Worm (Caenorhabditis elegans): ENCODE data around the gene pfd-4.

DNA sequence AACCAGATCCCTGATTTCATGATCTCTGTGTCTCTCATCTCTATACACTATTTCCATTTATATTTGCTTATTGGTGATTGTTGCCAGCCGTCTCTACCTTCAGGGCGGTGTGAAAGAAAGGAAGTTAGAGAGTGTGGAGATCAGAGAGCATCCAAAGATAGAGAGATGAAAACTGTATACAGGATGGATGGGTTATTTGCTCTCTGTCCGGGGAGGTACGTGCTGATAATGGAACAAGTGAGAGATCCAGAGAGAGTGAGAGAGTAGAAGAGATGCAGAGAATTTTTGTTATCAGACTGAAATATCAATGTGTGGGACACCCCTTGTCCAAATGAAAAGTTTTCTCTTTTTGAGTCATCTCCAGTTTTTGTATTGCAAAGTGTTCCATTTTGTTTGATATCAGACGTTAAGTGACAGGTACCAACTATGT is 30.9 kb upstream of the pfd-4 start:
- TF ChIP-seq ztf-29 (GFP tag; IDR thresholded peaks at IDR 0.05), result no peak
- TF ChIP-seq med-1 (GFP tag; optimal IDR thresholded peaks at IDR 0.05; ENCODE audit: insufficient read depth), result no peak
- no peak for TF ChIP-seq cog-1 (tag; optimal IDR thresholded peaks at IDR 0.05)
- TF ChIP-seq klf-2 (GFP tag; conservative IDR thresholded peaks at IDR 0.05), result no peak
- no peak for TF ChIP-seq ref-1 (GFP tag; conservative IDR thresholded peaks at IDR 0.05)
- TF ChIP-seq tab-1 (GFP tag; IDR thresholded peaks at IDR 0.05), result no peak
- no peak for TF ChIP-seq T22C8.4 (GFP tag; IDR thresholded peaks at IDR 0.05)
- TF ChIP-seq ztf-23 (GFP tag; IDR thresholded peaks at IDR 0.05), result no peak
